Comparison of ENCODE assay signal across 2 fruit fly cellular contexts in genomic region chr3R:14473574-14473973, dm6.
TF ChIP-seq lines count a peak whose summit lies in the region.

No protein-coding gene starts in this region.

TF ChIP-seq in whole organism, embryonic, 481 proteins besides CTCF, POLR2A, EP300 and RAD21 (continued from another document and continues in another):
- TF ChIP-seq schlank (tag; optimal IDR thresholded peaks at IDR 0.05; lab: Kevin White, UChicago): peak; percentile 40
- peak; percentile 0 for TF ChIP-seq wek (GFP tag; optimal IDR thresholded peaks at IDR 0.05; lab: Kevin White, UChicago)
- TF ChIP-seq CG32767 (GFP tag; IDR thresholded peaks at IDR 0.05; lab: Robert Waterston, UW): 0 out of 2 replicates have a peak, but pooled peaks have one; percentile 19
- TF ChIP-seq sug (tag; optimal IDR thresholded peaks at IDR 0.05; lab: Kevin White, UChicago): no peak
- TF ChIP-seq tgo (GFP tag; IDR thresholded peaks at IDR 0.05; lab: Robert Waterston, UW): 0 out of 3 replicates have a peak, but pooled peaks have one; percentile 27
- TF ChIP-seq lilli (GFP tag; optimal IDR thresholded peaks at IDR 0.05; lab: Kevin White, UChicago): peak; percentile 77
- no peak; the same call in 1 of the 2 replicates for TF ChIP-seq ara (GFP tag; IDR thresholded peaks at IDR 0.05; lab: Robert Waterston, UW)
- no peak for TF ChIP-seq ttk (GFP tag; IDR thresholded peaks at IDR 0.05; lab: Robert Waterston, UW)
- peak; percentile 25 for TF ChIP-seq fd3F (GFP tag; optimal IDR thresholded peaks at IDR 0.05; lab: Kevin White, UChicago)
- TF ChIP-seq run (tag; optimal IDR thresholded peaks at IDR 0.05; lab: Kevin White, UChicago): no peak
- TF ChIP-seq dimm (GFP tag; IDR thresholded peaks at IDR 0.05; lab: Robert Waterston, UW): no peak
- no peak for TF ChIP-seq Scr (GFP tag; IDR thresholded peaks at IDR 0.05; lab: Robert Waterston, UW; ENCODE audit: partially characterized antibody)
- no peak for TF ChIP-seq CG3995 (GFP tag; optimal IDR thresholded peaks at IDR 0.05; lab: Kevin White, UChicago)
- peak; percentile 58 to 72 for TF ChIP-seq dpn (GFP tag; optimal IDR thresholded peaks at IDR 0.05; lab: Kevin White, UChicago)
- TF ChIP-seq CG3838 (GFP tag; optimal IDR thresholded peaks at IDR 0.05; lab: Kevin White, UChicago): peak; percentile 8
- TF ChIP-seq Abd-B (GFP tag; optimal IDR thresholded peaks at IDR 0.05; lab: Kevin White, UChicago): no peak
- TF ChIP-seq br (optimal IDR thresholded peaks at IDR 0.05; lab: Kevin White, UChicago): no peak
- peak; percentile 47; the same call in 1 of the 2 replicates for TF ChIP-seq CG17328 (GFP tag; IDR thresholded peaks at IDR 0.05; lab: Robert Waterston, UW)
- peak; percentile 44 for TF ChIP-seq HLH54F (GFP tag; optimal IDR thresholded peaks at IDR 0.05; lab: Kevin White, UChicago)
- TF ChIP-seq ase (GFP tag; IDR thresholded peaks at IDR 0.05; lab: Robert Waterston, UW): 0 out of 3 replicates have a peak, but pooled peaks have one; percentile 33
- no peak for TF ChIP-seq pb (GFP tag; optimal IDR thresholded peaks at IDR 0.05; lab: Kevin White, UChicago)
- no peak for TF ChIP-seq pan (optimal IDR thresholded peaks at IDR 0.05; lab: Kevin White, UChicago)
- TF ChIP-seq pan (GFP tag; optimal IDR thresholded peaks at IDR 0.05 in 1 of 2, IDR thresholded peaks at IDR 0.05 in 1 of 2): peak in 1 of 2 experiments; percentile 77
- no peak for TF ChIP-seq vnd (GFP tag; IDR thresholded peaks at IDR 0.05; lab: Robert Waterston, UW; ENCODE audit: partially characterized antibody)
- TF ChIP-seq CG9876 (GFP tag; optimal IDR thresholded peaks at IDR 0.05; lab: Kevin White, UChicago): peak; percentile 28
- TF ChIP-seq CG9609 (GFP tag; optimal IDR thresholded peaks at IDR 0.05; lab: Kevin White, UChicago): peak; percentile 60
- TF ChIP-seq crc (GFP tag; optimal IDR thresholded peaks at IDR 0.05; lab: Kevin White, UChicago): peak; percentile 27
- no peak for TF ChIP-seq CG7963 (GFP tag; IDR thresholded peaks at IDR 0.05; lab: Robert Waterston, UW; ENCODE audit: partially characterized antibody)
- TF ChIP-seq Camta (GFP tag; optimal IDR thresholded peaks at IDR 0.05; lab: Kevin White, UChicago): peak; percentile 23
- 0 out of 2 replicates have a peak, but pooled peaks have one; percentile 8 for TF ChIP-seq CG1024 (GFP tag; IDR thresholded peaks at IDR 0.05; lab: Robert Waterston, UW)
- TF ChIP-seq CG11696 (GFP tag; IDR thresholded peaks at IDR 0.05; lab: Robert Waterston, UW): peak; percentile 36; the same call in 1 of the 2 replicates
- peak; percentile 64 for TF ChIP-seq CG7372 (GFP tag; IDR thresholded peaks at IDR 0.05; lab: Robert Waterston, UW)
- TF ChIP-seq CHES-1-like (GFP tag; optimal IDR thresholded peaks at IDR 0.05; lab: Kevin White, UChicago): peak; percentile 36
- peak; percentile 35 for TF ChIP-seq NC2β (GFP tag; optimal IDR thresholded peaks at IDR 0.05; lab: Kevin White, UChicago)
- no peak for TF ChIP-seq CG8944 (GFP tag; optimal IDR thresholded peaks at IDR 0.05; lab: Kevin White, UChicago)
- TF ChIP-seq CG15696 (tag; optimal IDR thresholded peaks at IDR 0.05; lab: Kevin White, UChicago): no peak
- peak; percentile 31 for TF ChIP-seq Myb (GFP tag; optimal IDR thresholded peaks at IDR 0.05; lab: Kevin White, UChicago)
- TF ChIP-seq ERR (GFP tag; optimal IDR thresholded peaks at IDR 0.05; lab: Kevin White, UChicago): peak; percentile 15
- no peak for TF ChIP-seq CG4328 (GFP tag; optimal IDR thresholded peaks at IDR 0.05; lab: Kevin White, UChicago)
- TF ChIP-seq CG2875 (GFP tag; optimal IDR thresholded peaks at IDR 0.05; lab: Kevin White, UChicago): no peak
- TF ChIP-seq dati (GFP tag; IDR thresholded peaks at IDR 0.05; lab: Robert Waterston, UW): no peak
- TF ChIP-seq Dp (GFP tag; optimal IDR thresholded peaks at IDR 0.05; lab: Kevin White, UChicago): no peak
- TF ChIP-seq CG14014 (GFP tag; IDR thresholded peaks at IDR 0.05; lab: Robert Waterston, UW): peak; percentile 66; the same call in 1 of the 2 replicates
- TF ChIP-seq CG10267 (tag; optimal IDR thresholded peaks at IDR 0.05; lab: Kevin White, UChicago): peak; percentile 35
- peak; percentile 62; the same call in 2 of the 3 replicates for TF ChIP-seq CG11456 (GFP tag; IDR thresholded peaks at IDR 0.05; lab: Robert Waterston, UW)
- TF ChIP-seq CG8359 (GFP tag; optimal IDR thresholded peaks at IDR 0.05; lab: Kevin White, UChicago; ENCODE audit: borderline replicate concordance): peak; percentile 46
- no peak for TF ChIP-seq CG3065 (GFP tag; optimal IDR thresholded peaks at IDR 0.05; lab: Kevin White, UChicago)
- peak; percentile 36 for TF ChIP-seq CG8388 (GFP tag; optimal IDR thresholded peaks at IDR 0.05; lab: Kevin White, UChicago)
- peak; percentile 87 for TF ChIP-seq Rfx (GFP tag; IDR thresholded peaks at IDR 0.05; lab: Robert Waterston, UW)
- TF ChIP-seq CG4854 (GFP tag; optimal IDR thresholded peaks at IDR 0.05; lab: Kevin White, UChicago): peak; percentile 1
- TF ChIP-seq pfk (GFP tag; optimal IDR thresholded peaks at IDR 0.05; lab: Kevin White, UChicago): no peak
- 0 out of 3 replicates have a peak, but pooled peaks have one; percentile 20 for TF ChIP-seq CG11560 (tag; IDR thresholded peaks at IDR 0.05; lab: Robert Waterston, UW)
- no peak for TF ChIP-seq CG1602 (GFP tag; optimal IDR thresholded peaks at IDR 0.05; lab: Kevin White, UChicago)
- no peak for TF ChIP-seq kni (GFP tag; optimal IDR thresholded peaks at IDR 0.05; lab: Kevin White, UChicago)
- TF ChIP-seq CG2199 (GFP tag; IDR thresholded peaks at IDR 0.05; lab: Robert Waterston, UW): peak; percentile 50; the same call in 2 of the 3 replicates
- peak; percentile 30 for TF ChIP-seq CG12219 (GFP tag; optimal IDR thresholded peaks at IDR 0.05; lab: Kevin White, UChicago)
- TF ChIP-seq CG6654 (GFP tag; optimal IDR thresholded peaks at IDR 0.05; lab: Kevin White, UChicago): peak; percentile 24
- TF ChIP-seq CG17802 (tag; optimal IDR thresholded peaks at IDR 0.05; lab: Kevin White, UChicago): no peak
- TF ChIP-seq CG13287 (GFP tag; IDR thresholded peaks at IDR 0.05; lab: Robert Waterston, UW; ENCODE audit: partially characterized antibody): no peak
- no peak for TF ChIP-seq CrebB (tag; optimal IDR thresholded peaks at IDR 0.05; lab: Kevin White, UChicago)
- TF ChIP-seq tll (GFP tag; optimal IDR thresholded peaks at IDR 0.05; lab: Kevin White, UChicago): no peak
- peak; percentile 44; the same call in 1 of the 2 replicates for TF ChIP-seq ranshi (GFP tag; IDR thresholded peaks at IDR 0.05; lab: Robert Waterston, UW)
- peak; percentile 28 for TF ChIP-seq Max (GFP tag; optimal IDR thresholded peaks at IDR 0.05; lab: Kevin White, UChicago)

TF ChIP-seq in whole organism, prepupa, 60 proteins besides CTCF, POLR2A, EP300 and RAD21 (continued from another document):
- peak; percentile 49 for TF ChIP-seq CG34406 (GFP tag; optimal IDR thresholded peaks at IDR 0.05; lab: Kevin White, UChicago)
- peak; percentile 59 for TF ChIP-seq CG4318 (GFP tag; optimal IDR thresholded peaks at IDR 0.05; lab: Kevin White, UChicago)
- TF ChIP-seq net (GFP tag; optimal IDR thresholded peaks at IDR 0.05; lab: Kevin White, UChicago): peak; percentile 67
- TF ChIP-seq CG7368 (GFP tag; optimal IDR thresholded peaks at IDR 0.05; lab: Kevin White, UChicago): peak; percentile 37
- TF ChIP-seq Eip78C (GFP tag; lab: Kevin White, UChicago): peak; percentile 92
- peak; percentile 57 for TF ChIP-seq Sox15 (GFP tag; optimal IDR thresholded peaks at IDR 0.05; lab: Kevin White, UChicago)
- TF ChIP-seq Hr39 (GFP tag; optimal IDR thresholded peaks at IDR 0.05; lab: Kevin White, UChicago): peak; percentile 60
- peak; percentile 74 for TF ChIP-seq CG10631 (GFP tag; optimal IDR thresholded peaks at IDR 0.05; lab: Kevin White, UChicago)
- TF ChIP-seq CG32006 (GFP tag; optimal IDR thresholded peaks at IDR 0.05; lab: Kevin White, UChicago): peak; percentile 81
- peak; percentile 57 for TF ChIP-seq CG6792 (GFP tag; optimal IDR thresholded peaks at IDR 0.05; lab: Kevin White, UChicago)
- TF ChIP-seq Hr4 (GFP tag; optimal IDR thresholded peaks at IDR 0.05; lab: Kevin White, UChicago): peak; percentile 63
- TF ChIP-seq CG10669 (GFP tag; optimal IDR thresholded peaks at IDR 0.05; lab: Kevin White, UChicago): peak; percentile 66
- peak; percentile 26 for TF ChIP-seq vri (GFP tag; optimal IDR thresholded peaks at IDR 0.05; lab: Kevin White, UChicago)
- TF ChIP-seq Sox14 (GFP tag; optimal IDR thresholded peaks at IDR 0.05; lab: Kevin White, UChicago): peak; percentile 69
- peak; percentile 45 for TF ChIP-seq CG1621 (tag; optimal IDR thresholded peaks at IDR 0.05; lab: Kevin White, UChicago)
- TF ChIP-seq dac (GFP tag; optimal IDR thresholded peaks at IDR 0.05; lab: Kevin White, UChicago): peak; percentile 53
- TF ChIP-seq salr (GFP tag; optimal IDR thresholded peaks at IDR 0.05; lab: Kevin White, UChicago): peak; percentile 31 to 73
- TF ChIP-seq CG16779 (tag; optimal IDR thresholded peaks at IDR 0.05; lab: Kevin White, UChicago): peak; percentile 43
- peak; percentile 76 for TF ChIP-seq CG11294 (GFP tag; IDR thresholded peaks at IDR 0.05; lab: Robert Waterston, UW)
- no peak for TF ChIP-seq Eip93F (GFP tag; optimal IDR thresholded peaks at IDR 0.05; lab: Kevin White, UChicago)
- TF ChIP-seq CG6163 (GFP tag; IDR thresholded peaks at IDR 0.05; lab: Robert Waterston, UW): peak; percentile 89
- peak; percentile 25 for TF ChIP-seq fkh (GFP tag; optimal IDR thresholded peaks at IDR 0.05; lab: Kevin White, UChicago)
- no peak for TF ChIP-seq ss (GFP tag; optimal IDR thresholded peaks at IDR 0.05; lab: Kevin White, UChicago)
- peak; percentile 76 for TF ChIP-seq achi (GFP tag; optimal IDR thresholded peaks at IDR 0.05; lab: Kevin White, UChicago)
- TF ChIP-seq fd59A (GFP tag; optimal IDR thresholded peaks at IDR 0.05; lab: Kevin White, UChicago): peak; percentile 49
- peak; percentile 43 for TF ChIP-seq Met (GFP tag; optimal IDR thresholded peaks at IDR 0.05; lab: Kevin White, UChicago)
- TF ChIP-seq cyc (GFP tag; optimal IDR thresholded peaks at IDR 0.05; lab: Kevin White, UChicago): peak; percentile 39
- peak; percentile 24 for TF ChIP-seq CG8319 (GFP tag; optimal IDR thresholded peaks at IDR 0.05; lab: Kevin White, UChicago)
- peak; percentile 45 for TF ChIP-seq esn (GFP tag; optimal IDR thresholded peaks at IDR 0.05; lab: Kevin White, UChicago)
- TF ChIP-seq CG3919 (GFP tag; optimal IDR thresholded peaks at IDR 0.05; lab: Kevin White, UChicago): peak; percentile 78
- TF ChIP-seq Sox102F (GFP tag; optimal IDR thresholded peaks at IDR 0.05; lab: Kevin White, UChicago): peak; percentile 24
- peak; percentile 43 for TF ChIP-seq CG11902 (GFP tag; optimal IDR thresholded peaks at IDR 0.05; lab: Kevin White, UChicago)
- TF ChIP-seq Blimp-1 (GFP tag; optimal IDR thresholded peaks at IDR 0.05; lab: Kevin White, UChicago): no peak
- TF ChIP-seq svp (GFP tag; lab: Kevin White, UChicago): peak; percentile 65
- TF ChIP-seq Smox (GFP tag; optimal IDR thresholded peaks at IDR 0.05; lab: Kevin White, UChicago): peak; percentile 41
- peak; percentile 72 for TF ChIP-seq acj6 (GFP tag; optimal IDR thresholded peaks at IDR 0.05; lab: Kevin White, UChicago)
- TF ChIP-seq OdsH (GFP tag; optimal IDR thresholded peaks at IDR 0.05; lab: Kevin White, UChicago): peak; percentile 74
- peak; percentile 65 for TF ChIP-seq CG8119 (GFP tag; IDR thresholded peaks at IDR 0.05; lab: Robert Waterston, UW)
- peak; percentile 32 for TF ChIP-seq lz (GFP tag; optimal IDR thresholded peaks at IDR 0.05; lab: Kevin White, UChicago)
- TF ChIP-seq topi (GFP tag; optimal IDR thresholded peaks at IDR 0.05; lab: Kevin White, UChicago): peak; percentile 66
TF ChIP-seq in whole organism, prepupa: peak in this region for 52.
